Worm (Caenorhabditis elegans) whole organism, L4/young adult: ENCODE data around the gene C08D8.1.

Experiments used
- W03F9.2 ChIP-seq: fragments of 150-350 bp; optimal IDR thresholded peaks from 2 replicates; lab custom pipeline; 2014; ENCODE audit warnings: missing biosample characterization, missing genetic modification characterization
- dao-5 ChIP-seq: sonication (generic microtip); optimal IDR thresholded peaks from 2 replicates; lab custom pipeline; 2016; ENCODE audit warnings: missing genotype, missing genetic modification characterization, moderate library complexity, missing compliant biosample characterization
- him-1 ChIP-seq: sonication (generic microtip); optimal IDR thresholded peaks from 2 replicates; lab custom pipeline; 2016; ENCODE audit warnings: missing genotype, missing genetic modification reagents, missing genetic modification characterization, missing compliant biosample characterization

The C08D8.1 gene

ce11 chrV:8359113-8359564 lies 13.6 kb downstream of the C08D8.1 start, which contains the start of gene mpdu-1:
mpdu-1 (minus strand) TSS chrV:8359163.
- TF ChIP-seq dao-5 (tag; lab: Kevin White, UChicago) (no peak), W03F9.2 (tag; lab: Kevin White, UChicago) (peak; percentile 83), him-1 (tag; lab: Kevin White, UChicago) (no peak)

ce11 chrV:8359792-8360191 lies 14.2 kb downstream of the C08D8.1 start, which contains the start of gene F38E1.6:
F38E1.6 (plus strand) TSS chrV:8360092.
- TF ChIP-seq dao-5 (tag; lab: Kevin White, UChicago): no peak
- no peak for TF ChIP-seq him-1 (tag; lab: Kevin White, UChicago)
- TF ChIP-seq W03F9.2 (tag; lab: Kevin White, UChicago): no peak

- no peak for TF ChIP-seq dao-5 (tag; lab: Kevin White, UChicago)
- no peak for TF ChIP-seq him-1 (tag; lab: Kevin White, UChicago)
- TF ChIP-seq W03F9.2 (tag; lab: Kevin White, UChicago): no peak
Observed at ce11 chrV:8370705-8371104, 25.1 kb downstream of the C08D8.1 start, which contains the start of gene gpa-2. gpa-2 (plus strand) TSS chrV:8371005.

- TF ChIP-seq dao-5 (tag; lab: Kevin White, UChicago): no peak
- TF ChIP-seq him-1 (tag; lab: Kevin White, UChicago): no peak
- no peak for TF ChIP-seq W03F9.2 (tag; lab: Kevin White, UChicago)
Observed at ce11 chrV:8375419-8375818, 29.9 kb downstream of the C08D8.1 start, which contains the start of gene F38E1.10. F38E1.10 (minus strand) TSS chrV:8375519.

ce11 chrV:8375849-8376248 lies 30.3 kb downstream of the C08D8.1 start, which contains the start of gene F38E1.3:
F38E1.3 (plus strand) TSS chrV:8376149.
- TF ChIP-seq dao-5 (tag; lab: Kevin White, UChicago) (no peak), him-1 (tag; lab: Kevin White, UChicago) (no peak), W03F9.2 (tag; lab: Kevin White, UChicago) (no peak)

- TF ChIP-seq him-1 (tag; lab: Kevin White, UChicago) (no peak), W03F9.2 (tag; lab: Kevin White, UChicago) (no peak), dao-5 (tag; lab: Kevin White, UChicago) (no peak)
Observed at ce11 chrV:8379206-8379605, 33.6 kb downstream of the C08D8.1 start, which contains the start of gene F52E1.5. F52E1.5 (plus strand) TSS chrV:8379506.

- no peak for TF ChIP-seq W03F9.2 (tag; lab: Kevin White, UChicago)
- TF ChIP-seq him-1 (tag; lab: Kevin White, UChicago): no peak
- TF ChIP-seq dao-5 (tag; lab: Kevin White, UChicago): no peak
Observed at ce11 chrV:8380076-8380475, 34.5 kb downstream of the C08D8.1 start.

- TF ChIP-seq W03F9.2 (tag; lab: Kevin White, UChicago) (no peak), dao-5 (tag; lab: Kevin White, UChicago) (no peak), him-1 (tag; lab: Kevin White, UChicago) (no peak)
Observed at ce11 chrV:8383716-8384115, 38.2 kb downstream of the C08D8.1 start, which contains the start of gene F52E1.14. F52E1.14 (plus strand) TSS chrV:8383922.

ce11 chrV:8384809-8385208 lies 39.2 kb downstream of the C08D8.1 start:
- TF ChIP-seq him-1 (tag; lab: Kevin White, UChicago) (no peak), dao-5 (tag; lab: Kevin White, UChicago) (no peak), W03F9.2 (tag; lab: Kevin White, UChicago) (no peak)

ce11 chrV:8385879-8386530 lies 40.4 kb downstream of the C08D8.1 start, which contains the start of gene hsp-17:
hsp-17 (minus strand) TSS chrV:8385929.
- TF ChIP-seq W03F9.2 (tag; lab: Kevin White, UChicago) (no peak), dao-5 (tag; lab: Kevin White, UChicago) (no peak), him-1 (tag; lab: Kevin White, UChicago) (no peak)

ce11 chrV:8387056-8387455 lies 41.5 kb downstream of the C08D8.1 start, which contains the start of gene gcy-7:
gcy-7 (plus strand) TSS chrV:8387356.
- TF ChIP-seq W03F9.2 (tag; lab: Kevin White, UChicago) (no peak), him-1 (tag; lab: Kevin White, UChicago) (no peak), dao-5 (tag; lab: Kevin White, UChicago) (no peak)

ce11 chrV:8389307-8389706 lies 43.7 kb downstream of the C08D8.1 start:
- TF ChIP-seq him-1 (tag; lab: Kevin White, UChicago) (no peak), W03F9.2 (tag; lab: Kevin White, UChicago) (no peak), dao-5 (tag; lab: Kevin White, UChicago) (no peak)

ce11 chrV:8394357-8394850 lies 48.8 kb downstream of the C08D8.1 start, which contains the start of the genes pho-6 and F52E1.3:
pho-6 (minus strand) TSS chrV:8394457.
F52E1.3 (plus strand) TSS chrV:8394800.
- TF ChIP-seq him-1 (tag; lab: Kevin White, UChicago): no peak
- TF ChIP-seq dao-5 (tag; lab: Kevin White, UChicago): no peak
- TF ChIP-seq W03F9.2 (tag; lab: Kevin White, UChicago): no peak
